Fruit fly (Drosophila melanogaster): ENCODE data around the gene Pde1c.

Pde1c gene

dm6 chr2L:11812781-11813664, 115.3 kb downstream of the Pde1c start:
- no peak for TF ChIP-seq Sox14 (GFP tag; optimal IDR thresholded peaks at IDR 0.05)
- peak; percentile 82 for TF ChIP-seq Eip78C (GFP tag)
- no peak for TF ChIP-seq CG8319 (GFP tag; optimal IDR thresholded peaks at IDR 0.05)
- TF ChIP-seq Hr4 (GFP tag; optimal IDR thresholded peaks at IDR 0.05) = peak; percentile 12
- TF ChIP-seq CG6854 (GFP tag; optimal IDR thresholded peaks at IDR 0.05) = no peak
- no peak for TF ChIP-seq pdm3 (GFP tag; optimal IDR thresholded peaks at IDR 0.05)
- TF ChIP-seq Gug (GFP tag; IDR thresholded peaks at IDR 0.05) = no peak
- no peak for TF ChIP-seq achi (GFP tag; optimal IDR thresholded peaks at IDR 0.05)
- peak; percentile 40 for TF ChIP-seq CG32006 (GFP tag; optimal IDR thresholded peaks at IDR 0.05)
- no peak for TF ChIP-seq Hr38 (GFP tag; optimal IDR thresholded peaks at IDR 0.05)
- no peak for TF ChIP-seq CG6276 (GFP tag; optimal IDR thresholded peaks at IDR 0.05)

dm6 chr2L:11809823-11810222, 118.5 kb downstream of the Pde1c start:
- TF ChIP-seq esn (GFP tag; optimal IDR thresholded peaks at IDR 0.05) = no peak
- TF ChIP-seq salr (GFP tag; optimal IDR thresholded peaks at IDR 0.05) = no peak
- no peak for TF ChIP-seq net (GFP tag; optimal IDR thresholded peaks at IDR 0.05)
- TF ChIP-seq fd59A (GFP tag; optimal IDR thresholded peaks at IDR 0.05) = no peak
- TF ChIP-seq Sox102F (GFP tag; optimal IDR thresholded peaks at IDR 0.05) = no peak
- TF ChIP-seq CG6808 (GFP tag; optimal IDR thresholded peaks at IDR 0.05) = no peak
- no peak for TF ChIP-seq fd85E (GFP tag; optimal IDR thresholded peaks at IDR 0.05)
- no peak for TF ChIP-seq CG11762 (GFP tag; optimal IDR thresholded peaks at IDR 0.05; ENCODE audit: insufficient read depth)
- TF ChIP-seq CG6854 (GFP tag; optimal IDR thresholded peaks at IDR 0.05) = no peak
- TF ChIP-seq Eip75B (GFP tag; optimal IDR thresholded peaks at IDR 0.05) = no peak
- TF ChIP-seq CG1621 (tag; optimal IDR thresholded peaks at IDR 0.05) = no peak
- TF ChIP-seq CG3919 (GFP tag; optimal IDR thresholded peaks at IDR 0.05) = no peak
- no peak for TF ChIP-seq vri (GFP tag; optimal IDR thresholded peaks at IDR 0.05)
- no peak for TF ChIP-seq Eip93F (GFP tag; optimal IDR thresholded peaks at IDR 0.05)
- no peak for TF ChIP-seq Smox (GFP tag; optimal IDR thresholded peaks at IDR 0.05)

- TF ChIP-seq Sox102F (GFP tag; optimal IDR thresholded peaks at IDR 0.05) (no peak), CG6808 (GFP tag; optimal IDR thresholded peaks at IDR 0.05) (peak; percentile 28), Eip75B (GFP tag; optimal IDR thresholded peaks at IDR 0.05) (no peak), CG6163 (GFP tag; IDR thresholded peaks at IDR 0.05) (peak; percentile 58; the same call in 2 of the 3 replicates), spab (GFP tag; optimal IDR thresholded peaks at IDR 0.05) (no peak), CG11294 (GFP tag; IDR thresholded peaks at IDR 0.05) (no peak), Gug (GFP tag; IDR thresholded peaks at IDR 0.05) (no peak), eg (GFP tag; IDR thresholded peaks at IDR 0.05) (peak; percentile 50; the same call in 1 of the 3 replicates), CG6276 (GFP tag; optimal IDR thresholded peaks at IDR 0.05) (no peak), net (GFP tag; optimal IDR thresholded peaks at IDR 0.05) (no peak), fkh (GFP tag; optimal IDR thresholded peaks at IDR 0.05) (peak; percentile 23), Smox (GFP tag; optimal IDR thresholded peaks at IDR 0.05) (no peak), CG7368 (GFP tag; optimal IDR thresholded peaks at IDR 0.05) (no peak), CG34406 (GFP tag; optimal IDR thresholded peaks at IDR 0.05) (no peak), fd85E (GFP tag; optimal IDR thresholded peaks at IDR 0.05) (no peak), dsx (GFP tag; optimal IDR thresholded peaks at IDR 0.05; ENCODE audit: poor library complexity, severe bottlenecking) (peak; percentile 17), Ets21C (GFP tag; optimal IDR thresholded peaks at IDR 0.05) (no peak), CG11902 (GFP tag; optimal IDR thresholded peaks at IDR 0.05) (no peak), Hr39 (GFP tag; optimal IDR thresholded peaks at IDR 0.05) (no peak), CG1621 (tag; optimal IDR thresholded peaks at IDR 0.05) (peak; percentile 42), pdm3 (GFP tag; optimal IDR thresholded peaks at IDR 0.05) (peak; percentile 6), CG8119 (GFP tag; IDR thresholded peaks at IDR 0.05) (no peak; the same call in 2 of the 3 replicates), CG16779 (tag; optimal IDR thresholded peaks at IDR 0.05) (no peak), Sox14 (GFP tag; optimal IDR thresholded peaks at IDR 0.05) (peak; percentile 8), CG10631 (GFP tag; optimal IDR thresholded peaks at IDR 0.05) (no peak), vri (GFP tag; optimal IDR thresholded peaks at IDR 0.05) (peak; percentile 71), salr (GFP tag; optimal IDR thresholded peaks at IDR 0.05) (no peak), Sox15 (GFP tag; optimal IDR thresholded peaks at IDR 0.05) (no peak), Ets96B (tag; optimal IDR thresholded peaks at IDR 0.05) (no peak), acj6 (GFP tag; optimal IDR thresholded peaks at IDR 0.05) (no peak), fd59A (GFP tag; optimal IDR thresholded peaks at IDR 0.05) (no peak), CG31627 (GFP tag; optimal IDR thresholded peaks at IDR 0.05) (no peak)
Measured at dm6 chr2L:11808702-11809583, 119.4 kb downstream of the Pde1c start, which contains the start of gene crol. Gene crol (minus strand): TSS chr2L:11809438.

All from whole organism, prepupa.